Worm (Caenorhabditis elegans) whole organism, L1 larva: ENCODE results near the gene Y65A5A.1.
A peak's percentile ranks its signal among the peaks of the same experiment; 100 is the strongest.

Experiments
- C04F5.9 ChIP-seq: sonication (generic microtip); optimal IDR thresholded peaks from 2 replicates; lab custom pipeline; 2016; ENCODE audit warnings: missing genetic modification characterization, missing compliant biosample characterization
- C34B4.2 ChIP-seq: sonication (generic microtip); optimal IDR thresholded peaks from 2 replicates; lab custom pipeline; 2017; ENCODE audit warnings: mild to moderate bottlenecking, missing genetic modification characterization, missing compliant biosample characterization
- F16B12.6 ChIP-seq: fragments of 150-350 bp; optimal IDR thresholded peaks from 2 replicates; lab custom pipeline; 2014; ENCODE audit warnings: missing biosample characterization, missing genetic modification characterization
- alr-1 ChIP-seq: fragments of 200-800 bp; sonication (Bioruptor generic); optimal IDR thresholded peaks from 2 replicates; lab custom pipeline; 2018; ENCODE audit warnings: borderline replicate concordance, mild to moderate bottlenecking, missing genetic modification characterization, missing compliant biosample characterization
- aly-2 ChIP-seq: fragments of 150-350 bp; optimal IDR thresholded peaks from 2 replicates; lab custom pipeline; 2014; ENCODE audit warnings: missing biosample characterization, missing genetic modification characterization
- ama-1 ChIP-seq: fragments of 150-350 bp; optimal IDR thresholded peaks from 2 replicates; lab custom pipeline; 2014
- blmp-1 ChIP-seq: fragments of 150-350 bp; optimal IDR thresholded peaks from 2 replicates; lab custom pipeline; 2014; ENCODE audit warnings: missing biosample characterization, missing genetic modification characterization
- ceh-82 ChIP-seq, 3 experiments: fragments of 150-350 bp in 1 of 3; sonication (generic microtip) in 2 of 3; optimal IDR thresholded peaks; 2 replicates each; lab custom pipeline; 2014 to 2017; ENCODE audit warnings: missing biosample characterization in 3 of 3, missing genetic modification characterization in 3 of 3
- ceh-88 ChIP-seq: fragments of 200-800 bp; sonication (Bioruptor generic); IDR thresholded peaks from 2 replicates; pipeline ENCODE4 v1.3.6; 2022; ENCODE audit warnings: missing genetic modification characterization, missing compliant biosample characterization
- ceh-90 ChIP-seq: sonication (generic microtip); optimal IDR thresholded peaks from 2 replicates; lab custom pipeline; 2016; ENCODE audit warnings: missing genetic modification characterization, missing compliant biosample characterization
- dsc-1 ChIP-seq: sonication (generic microtip); optimal IDR thresholded peaks from 2 replicates; lab custom pipeline; 2016; ENCODE audit warnings: mild to moderate bottlenecking, missing genetic modification characterization, missing compliant biosample characterization
- efl-1 ChIP-seq, 4 experiments: fragments of 150-350 bp; optimal IDR thresholded peaks in 3 of 4; peaks in 1 of 4; 1 replicate in 1 of 4; 2 replicates in 3 of 4; lab custom pipeline; 2014; ENCODE audit warnings: missing biosample characterization in 2 of 4, missing genetic modification characterization in 2 of 4, missing genetic modification reagents in 2 of 4
- efl-3 ChIP-seq: fragments of 200-800 bp; sonication (Bioruptor generic); optimal IDR thresholded peaks from 2 replicates; lab custom pipeline; 2018; ENCODE audit warnings: mild to moderate bottlenecking, missing genetic modification characterization, missing compliant biosample characterization
- egl-27 ChIP-seq, 2 experiments: fragments of 150-350 bp in 1 of 2; sonication (generic microtip); optimal IDR thresholded peaks; 3 replicates each; lab custom pipeline; 2017 to 2018; ENCODE audit warnings: missing biosample characterization in 2 of 2, missing genetic modification characterization in 2 of 2, missing genetic modification reagents in 2 of 2
- elt-3 ChIP-seq, 6 experiments: fragments of 150-350 bp in 1 of 6; sonication (generic microtip); optimal IDR thresholded peaks; 2 replicates each; lab custom pipeline; 2017 to 2018; ENCODE audit warnings: missing biosample characterization in 6 of 6, missing genetic modification characterization in 6 of 6, inconsistent platforms in 1 of 6
- ets-5 ChIP-seq: fragments of 200-800 bp; sonication (Bioruptor generic); IDR thresholded peaks from 2 replicates; pipeline ENCODE4 v1.3.6; 2022; ENCODE audit warnings: missing genetic modification characterization, missing compliant biosample characterization
- fkh-4 ChIP-seq: sonication (generic microtip); optimal IDR thresholded peaks from 2 replicates; lab custom pipeline; 2016; ENCODE audit warnings: missing compliant biosample characterization, missing genetic modification characterization, borderline replicate concordance
- fkh-8 ChIP-seq: sonication (generic microtip); optimal IDR thresholded peaks from 2 replicates; lab custom pipeline; 2016; ENCODE audit warnings: mild to moderate bottlenecking, missing genetic modification characterization, missing compliant biosample characterization
- grh-1 ChIP-seq: fragments of 200-800 bp; sonication (Bioruptor generic); IDR thresholded peaks from 2 replicates; pipeline ENCODE4 v1.3.6; 2022; ENCODE audit warnings: missing genetic modification reagents, missing genetic modification characterization, missing compliant biosample characterization
- hlh-17 ChIP-seq: fragments of 200-800 bp; sonication (Bioruptor generic); optimal IDR thresholded peaks from 2 replicates; lab custom pipeline; 2018; ENCODE audit warnings: missing genetic modification characterization, mild to moderate bottlenecking, missing compliant biosample characterization, moderate library complexity, borderline replicate concordance
- hlh-4 ChIP-seq: sonication (generic microtip); optimal IDR thresholded peaks from 2 replicates; lab custom pipeline; 2016; ENCODE audit warnings: mild to moderate bottlenecking, missing genetic modification characterization, missing compliant biosample characterization
- irx-1 ChIP-seq: sonication (generic microtip); optimal IDR thresholded peaks from 2 replicates; lab custom pipeline; 2016; ENCODE audit warnings: missing genetic modification characterization, missing compliant biosample characterization
- lin-14 ChIP-seq: fragments of 200-800 bp; sonication (Bioruptor generic); optimal IDR thresholded peaks from 2 replicates; lab custom pipeline; 2018; ENCODE audit warnings: mild to moderate bottlenecking, missing genetic modification characterization, moderate library complexity, missing compliant biosample characterization
- lin-15B ChIP-seq: fragments of 150-350 bp; sonication (generic microtip); optimal IDR thresholded peaks from 3 replicates; lab custom pipeline; 2014; ENCODE audit warnings: missing biosample characterization, missing genetic modification characterization
- lin-35 ChIP-seq, 2 experiments: fragments of 150-350 bp; optimal IDR thresholded peaks; 2 replicates each; lab custom pipeline; 2014; ENCODE audit warnings: missing biosample characterization in 2 of 2, missing genetic modification characterization in 2 of 2, missing genetic modification reagents in 2 of 2
- lsy-2 ChIP-seq, 2 experiments: fragments of 150-350 bp; optimal IDR thresholded peaks; 2 replicates each; lab custom pipeline; 2014; ENCODE audit warnings: missing biosample characterization in 2 of 2, missing genetic modification characterization in 2 of 2
- mdl-1 ChIP-seq, 2 experiments: fragments of 150-350 bp; optimal IDR thresholded peaks; 2 replicates each; lab custom pipeline; 2014 to 2017; ENCODE audit warnings: missing biosample characterization in 2 of 2, missing genetic modification characterization in 2 of 2, inconsistent platforms in 1 of 2
- mef-2 ChIP-seq: fragments of 150-350 bp; optimal IDR thresholded peaks from 2 replicates; lab custom pipeline; 2014; ENCODE audit warnings: missing biosample characterization, missing genetic modification characterization
- mep-1 ChIP-seq: fragments of 150-350 bp; optimal IDR thresholded peaks from 2 replicates; lab custom pipeline; 2014; ENCODE audit warnings: missing biosample characterization, missing genetic modification characterization
- nhr-12 ChIP-seq: sonication (generic microtip); optimal IDR thresholded peaks from 2 replicates; lab custom pipeline; 2017; ENCODE audit warnings: missing biosample characterization, missing genetic modification characterization
- nhr-19 ChIP-seq: fragments of 200-800 bp; sonication (Bioruptor generic); conservative IDR thresholded peaks from 2 replicates; pipeline ENCODE4 v1.3.6; 2022; ENCODE audit warnings: missing genetic modification characterization, missing compliant biosample characterization
- nhr-28 ChIP-seq: fragments of 150-350 bp; optimal IDR thresholded peaks from 2 replicates; lab custom pipeline; 2014; ENCODE audit warnings: missing biosample characterization, missing genetic modification characterization
- nhr-71 ChIP-seq: sonication (generic microtip); optimal IDR thresholded peaks from 2 replicates; lab custom pipeline; 2016; ENCODE audit warnings: mild to moderate bottlenecking, missing genetic modification characterization, moderate library complexity, missing compliant biosample characterization
- nhr-85 ChIP-seq: sonication (generic microtip); peaks from one replicate; lab custom pipeline; 2016; ENCODE audit warnings: missing genetic modification characterization, inconsistent platforms, missing compliant biosample characterization
- pag-3 ChIP-seq: sonication (generic microtip); optimal IDR thresholded peaks from 2 replicates; lab custom pipeline; 2017; ENCODE audit warnings: missing genetic modification characterization, mild to moderate bottlenecking, missing compliant biosample characterization, antibody characterized with exemption, borderline replicate concordance; ENCODE audit not compliant: insufficient read depth
- pax-3 ChIP-seq: fragments of 200-800 bp; sonication (Bioruptor generic); optimal IDR thresholded peaks from 2 replicates; lab custom pipeline; 2018; ENCODE audit warnings: mild to moderate bottlenecking, missing genetic modification characterization, moderate library complexity, missing compliant biosample characterization
- rnt-1 ChIP-seq: sonication (generic microtip); optimal IDR thresholded peaks from 2 replicates; lab custom pipeline; 2016; ENCODE audit warnings: mild to moderate bottlenecking, missing genetic modification characterization, moderate library complexity, missing compliant biosample characterization
- skn-1 ChIP-seq: fragments of 150-350 bp; optimal IDR thresholded peaks from 2 replicates; lab custom pipeline; 2014; ENCODE audit warnings: missing biosample characterization, missing genetic modification characterization
- snpc-4 ChIP-seq: fragments of 150-350 bp; optimal IDR thresholded peaks from 2 replicates; lab custom pipeline; 2014; ENCODE audit warnings: missing biosample characterization, missing genetic modification characterization
- snu-23 ChIP-seq: sonication (generic microtip); optimal IDR thresholded peaks from 2 replicates; lab custom pipeline; 2016; ENCODE audit warnings: missing genetic modification characterization, missing compliant biosample characterization
- swsn-7 ChIP-seq: sonication (generic microtip); optimal IDR thresholded peaks from 2 replicates; lab custom pipeline; 2016; ENCODE audit warnings: missing genetic modification characterization, missing compliant biosample characterization
- tbx-2 ChIP-seq: sonication (generic microtip); optimal IDR thresholded peaks from 2 replicates; lab custom pipeline; 2016; ENCODE audit warnings: missing genetic modification characterization, missing compliant biosample characterization
- unc-130 ChIP-seq: fragments of 150-350 bp; optimal IDR thresholded peaks from 2 replicates; lab custom pipeline; 2017; ENCODE audit warnings: missing biosample characterization, missing genetic modification characterization, inconsistent platforms
- vab-15 ChIP-seq: sonication (generic microtip); optimal IDR thresholded peaks from 2 replicates; lab custom pipeline; 2017; ENCODE audit warnings: missing genotype, mild to moderate bottlenecking, missing genetic modification characterization, missing compliant biosample characterization
- zip-4 ChIP-seq: fragments of 200-800 bp; sonication (Bioruptor generic); optimal IDR thresholded peaks from 2 replicates; lab custom pipeline; 2018; ENCODE audit warnings: mild to moderate bottlenecking, missing genetic modification characterization, moderate library complexity, missing compliant biosample characterization
- ztf-11 ChIP-seq, 2 experiments: sonication (generic microtip); optimal IDR thresholded peaks; 2 replicates each; lab custom pipeline; 2016 to 2017; ENCODE audit warnings: missing genetic modification characterization in 2 of 2, missing biosample characterization in 1 of 2, missing compliant biosample characterization in 1 of 2
- ztf-4 ChIP-seq: fragments of 150-350 bp; optimal IDR thresholded peaks from 2 replicates; lab custom pipeline; 2014; ENCODE audit warnings: missing biosample characterization, missing genetic modification characterization

Gene Y65A5A.1

DNA sequence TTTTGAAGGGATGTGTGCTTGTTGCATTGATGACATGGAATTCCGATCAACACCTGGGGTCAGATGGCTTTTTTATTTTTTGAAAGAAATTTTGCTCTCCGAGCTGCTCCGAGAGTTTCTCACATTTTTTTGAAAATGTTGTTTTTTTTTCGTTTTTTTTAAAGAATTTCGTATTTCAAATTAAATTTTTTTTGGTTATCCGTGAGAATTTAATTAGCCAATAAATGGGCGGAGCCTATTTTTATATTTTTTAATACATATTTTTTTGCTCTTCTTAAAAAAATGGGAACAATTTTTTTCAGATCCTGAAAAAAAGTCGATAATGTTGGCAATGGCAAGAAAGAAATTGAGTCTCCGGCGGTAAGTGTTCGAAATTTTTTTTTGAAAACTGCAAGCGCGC lies 32.3 kb upstream of the Y65A5A.1 start, which contains the start of gene dlc-3:
Gene dlc-3, plus strand, starts transcription at position 301 of the 400 bp plus-strand sequence.
- TF ChIP-seq swsn-7 (no peak), C34B4.2 (tag; lab: Kevin White, UChicago) (no peak), nhr-28 (tag; lab: Kevin White, UChicago) (no peak), dsc-1 (tag; lab: Kevin White, UChicago) (peak; percentile 39)
- TF ChIP-seq, all 84 proteins: peak for 1

DNA sequence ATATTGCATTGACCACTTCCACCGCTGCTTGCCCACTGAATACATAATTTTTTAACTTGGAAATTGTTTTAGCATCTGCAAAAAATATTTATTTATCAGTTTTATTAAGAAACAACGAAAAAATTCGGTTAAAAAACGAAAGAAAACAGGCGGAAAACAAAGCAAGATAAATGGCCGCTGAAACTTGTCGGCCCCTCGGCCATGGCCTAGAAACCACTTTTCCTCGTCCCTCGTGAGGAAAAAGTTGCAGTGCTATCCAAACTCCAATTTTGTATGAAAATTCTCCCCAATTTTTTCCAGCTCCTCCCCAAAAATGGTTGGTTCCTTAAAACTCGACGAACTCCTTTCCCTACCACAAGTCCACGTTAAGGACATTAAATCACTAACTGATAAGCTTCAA lies 24.7 kb upstream of the Y65A5A.1 start, which contains the start of gene Y10G11A.1:
Gene Y10G11A.1, plus strand, starts transcription at position 301 of the 400 bp plus-strand sequence.
- TF ChIP-seq nhr-85 (tag; lab: Kevin White, UChicago): peak; percentile 59

DNA sequence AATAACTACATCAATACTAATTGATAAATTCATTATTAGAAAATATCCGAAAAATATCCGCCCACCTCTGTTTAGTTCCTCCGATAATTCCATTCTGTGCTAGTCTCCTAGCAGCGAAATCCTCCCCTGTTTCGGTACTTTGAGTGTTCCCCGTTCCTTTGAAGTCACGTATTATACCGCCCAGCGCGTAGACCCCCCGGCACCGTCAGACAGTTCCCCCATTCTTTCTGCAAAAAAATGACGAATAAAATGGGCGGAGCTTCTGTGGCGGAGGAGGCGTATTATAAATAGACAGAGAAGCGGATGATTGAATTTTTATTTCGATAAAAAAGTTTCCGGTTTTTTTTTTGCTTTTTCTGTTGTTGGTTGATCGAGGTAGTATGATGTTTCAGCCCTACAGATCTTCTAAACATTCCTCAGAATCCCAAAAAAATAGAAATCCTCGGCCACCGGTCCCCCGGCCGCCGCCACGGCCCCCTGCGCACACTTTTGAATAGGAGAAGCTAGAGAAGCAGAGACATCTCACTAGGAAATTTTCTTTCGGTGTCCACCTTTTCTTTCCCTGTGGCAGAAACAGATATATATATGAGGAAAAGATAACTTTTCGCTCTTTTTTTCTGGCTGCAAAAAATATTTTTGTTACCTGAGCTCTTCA lies 22.4 kb upstream of the Y65A5A.1 start:
- TF ChIP-seq hlh-4: no peak
- TF ChIP-seq zip-4 (GFP tag; lab: Kevin White, UChicago): no peak
- no peak for TF ChIP-seq aly-2 (tag; lab: Kevin White, UChicago)
- no peak for TF ChIP-seq mdl-1 (tag; optimal IDR thresholded peaks at IDR 0.05; lab: Kevin White, UChicago)
- peak in 1 of 3 experiments; percentile 23 for TF ChIP-seq ceh-82 (tag; optimal IDR thresholded peaks at IDR 0.05; lab: Kevin White, UChicago)
- TF ChIP-seq nhr-12 (tag; lab: Kevin White, UChicago): no peak
- peak; percentile 4 for TF ChIP-seq blmp-1 (tag; lab: Kevin White, UChicago)
- TF ChIP-seq lsy-2 (tag; optimal IDR thresholded peaks at IDR 0.05; lab: Kevin White, UChicago): peak in 1 of 2 experiments; percentile 31
- peak; percentile 16 to 26 for TF ChIP-seq efl-1 (optimal IDR thresholded peaks at IDR 0.05; lab: Kevin White, UChicago)
- TF ChIP-seq efl-1 (GFP tag; optimal IDR thresholded peaks at IDR 0.05 in 1 of 2; lab: Kevin White, UChicago): peak in 1 of 2 experiments; percentile 59
- TF ChIP-seq rnt-1: peak; percentile 62
- TF ChIP-seq ama-1: no peak
- no peak for TF ChIP-seq grh-1 (GFP tag; lab: Robert Waterston, UW)
- no peak for TF ChIP-seq ceh-88
- TF ChIP-seq lin-15B (tag; lab: Kevin White, UChicago): no peak
- no peak for TF ChIP-seq egl-27 (tag; optimal IDR thresholded peaks at IDR 0.05; lab: Kevin White, UChicago)
- TF ChIP-seq nhr-71: peak; percentile 15
- TF ChIP-seq ceh-90: peak; percentile 30
- TF ChIP-seq efl-3 (GFP tag; lab: Kevin White, UChicago): no peak
- TF ChIP-seq snu-23: no peak
- no peak for TF ChIP-seq skn-1 (tag; lab: Kevin White, UChicago)
- TF ChIP-seq mep-1: peak; percentile 24
- no peak for TF ChIP-seq irx-1 (tag; lab: Kevin White, UChicago)
- no peak for TF ChIP-seq elt-3 (tag; optimal IDR thresholded peaks at IDR 0.05; lab: Kevin White, UChicago)
- no peak for TF ChIP-seq fkh-4 (tag; lab: Kevin White, UChicago)
- TF ChIP-seq unc-130 (tag; lab: Kevin White, UChicago): no peak
- TF ChIP-seq lin-14 (GFP tag; lab: Kevin White, UChicago): peak; percentile 56
- no peak for TF ChIP-seq pag-3
- no peak for TF ChIP-seq C04F5.9 (tag; lab: Kevin White, UChicago)
- TF ChIP-seq F16B12.6 (tag; lab: Kevin White, UChicago): no peak
- TF ChIP-seq vab-15 (tag; lab: Kevin White, UChicago): no peak
- no peak for TF ChIP-seq tbx-2 (tag; lab: Kevin White, UChicago)
- TF ChIP-seq alr-1 (tag; lab: Kevin White, UChicago): no peak
- TF ChIP-seq hlh-17 (GFP tag; lab: Kevin White, UChicago): no peak
- peak; percentile 49 for TF ChIP-seq fkh-8
- TF ChIP-seq snpc-4: no peak
- peak; percentile 34 for TF ChIP-seq nhr-85 (tag; lab: Kevin White, UChicago)
- TF ChIP-seq ets-5 (GFP tag; lab: Robert Waterston, UW): no peak
- TF ChIP-seq C34B4.2 (tag; lab: Kevin White, UChicago): no peak
- TF ChIP-seq ztf-4 (tag; lab: Kevin White, UChicago): no peak
- TF ChIP-seq mef-2: no peak
- no peak for TF ChIP-seq ztf-11 (tag; optimal IDR thresholded peaks at IDR 0.05; lab: Kevin White, UChicago)
- no peak for TF ChIP-seq pax-3 (tag; lab: Kevin White, UChicago)
- no peak for TF ChIP-seq nhr-19
- peak in 1 of 2 experiments; percentile 38 for TF ChIP-seq lin-35 (GFP tag; optimal IDR thresholded peaks at IDR 0.05; lab: Kevin White, UChicago)
